Worm (Caenorhabditis elegans): ENCODE data around the gene F55H2.5.

ce11 chrIII:9465424-9465823 lies 45.8 kb upstream of the F55H2.5 start, which contains the start of gene B0464.9:
- TF ChIP-seq C06A6.2 (GFP tag; conservative IDR thresholded peaks at IDR 0.05) (no peak), unc-130 (GFP tag; optimal IDR thresholded peaks at IDR 0.05) (peak; percentile 70)

All from whole organism, young adult.